Fruit fly (Drosophila melanogaster): ENCODE results near the gene CG14811.

Gene CG14811

dm6 chrX:1845413-1845951 lies 23.3 kb upstream of the CG14811 start (continued):
- TF ChIP-seq chinmo (GFP tag; IDR thresholded peaks at IDR 0.05; ENCODE audit: partially characterized antibody) (no peak), Kr (GFP tag; optimal IDR thresholded peaks at IDR 0.05) (no peak), HLHmδ (GFP tag; optimal IDR thresholded peaks at IDR 0.05) (no peak), CG8290 (GFP tag; optimal IDR thresholded peaks at IDR 0.05) (no peak), CG8290 (tag; optimal IDR thresholded peaks at IDR 0.05) (peak in 1 of 2 experiments; percentile 85), luna (GFP tag; optimal IDR thresholded peaks at IDR 0.05) (no peak), Hr39 (optimal IDR thresholded peaks at IDR 0.05) (no peak), CG7556 (GFP tag; optimal IDR thresholded peaks at IDR 0.05) (peak; percentile 38), CG18619 (GFP tag; optimal IDR thresholded peaks at IDR 0.05) (peak; percentile 69), dpn (GFP tag; optimal IDR thresholded peaks at IDR 0.05) (peak in 1 of 2 experiments; percentile 55), CG3065 (GFP tag; optimal IDR thresholded peaks at IDR 0.05) (no peak), Optix (GFP tag; IDR thresholded peaks at IDR 0.05) (no peak), Mrtf (GFP tag; IDR thresholded peaks at IDR 0.05) (no peak), NFAT (GFP tag; IDR thresholded peaks at IDR 0.05) (0 out of 2 replicates have a peak, but pooled peaks have one; percentile 54), CG8359 (GFP tag; optimal IDR thresholded peaks at IDR 0.05; ENCODE audit: borderline replicate concordance) (no peak), CG1832 (GFP tag; optimal IDR thresholded peaks at IDR 0.05) (no peak), CG8089 (GFP tag; optimal IDR thresholded peaks at IDR 0.05) (peak; percentile 61), B-H2 (GFP tag; optimal IDR thresholded peaks at IDR 0.05) (peak; percentile 36), MESR4 (GFP tag; optimal IDR thresholded peaks at IDR 0.05) (no peak), CG2875 (GFP tag; optimal IDR thresholded peaks at IDR 0.05) (peak; percentile 53), sna (GFP tag; IDR thresholded peaks at IDR 0.05; ENCODE audit: partially characterized antibody) (no peak), run (tag; optimal IDR thresholded peaks at IDR 0.05) (no peak), cwo (GFP tag; optimal IDR thresholded peaks at IDR 0.05) (peak; percentile 75), CG14667 (GFP tag; IDR thresholded peaks at IDR 0.05) (no peak), amos (GFP tag; IDR thresholded peaks at IDR 0.05; ENCODE audit: partially characterized antibody) (no peak), cas (GFP tag; IDR thresholded peaks at IDR 0.05) (no peak), tap (tag; optimal IDR thresholded peaks at IDR 0.05) (no peak), CG30020 (tag; optimal IDR thresholded peaks at IDR 0.05) (no peak), row (GFP tag; IDR thresholded peaks at IDR 0.05) (peak; percentile 15; the same call in 1 of the 3 replicates), vnd (GFP tag; IDR thresholded peaks at IDR 0.05; ENCODE audit: partially characterized antibody) (no peak), CG15269 (tag; optimal IDR thresholded peaks at IDR 0.05) (peak; percentile 33), dysf (GFP tag; IDR thresholded peaks at IDR 0.05) (peak; percentile 41; the same call in 1 of the 3 replicates), slp2 (GFP tag; optimal IDR thresholded peaks at IDR 0.05) (no peak), E2f2 (GFP tag; IDR thresholded peaks at IDR 0.05) (peak; percentile 38; the same call in 1 of the 2 replicates), lmd (GFP tag; IDR thresholded peaks at IDR 0.05) (no peak), gcm2 (GFP tag; optimal IDR thresholded peaks at IDR 0.05) (no peak), CG6272 (GFP tag; IDR thresholded peaks at IDR 0.05) (no peak), CG4820 (GFP tag; optimal IDR thresholded peaks at IDR 0.05) (no peak), CG10321 (GFP tag; IDR thresholded peaks at IDR 0.05) (peak; percentile 52; the same call in 1 of the 2 replicates), cg (GFP tag; optimal IDR thresholded peaks at IDR 0.05) (no peak), CG12155 (GFP tag; optimal IDR thresholded peaks at IDR 0.05) (no peak), Awh (GFP tag; IDR thresholded peaks at IDR 0.05) (peak; percentile 70), bcd (GFP tag; optimal IDR thresholded peaks at IDR 0.05) (peak; percentile 5), CG9727 (GFP tag; optimal IDR thresholded peaks at IDR 0.05) (peak; percentile 53), p53 (GFP tag; optimal IDR thresholded peaks at IDR 0.05) (peak; percentile 17), CG9932 (GFP tag; IDR thresholded peaks at IDR 0.05) (peak; percentile 35; the same call in 1 of the 2 replicates), CoRest (tag; optimal IDR thresholded peaks at IDR 0.05) (peak; percentile 19), bigmax (GFP tag; optimal IDR thresholded peaks at IDR 0.05) (no peak), ken (GFP tag; IDR thresholded peaks at IDR 0.05) (no peak), Rfx (GFP tag; IDR thresholded peaks at IDR 0.05) (peak; percentile 72; the same call in 1 of the 2 replicates), NC2β (GFP tag; optimal IDR thresholded peaks at IDR 0.05) (peak; percentile 51)
